Fruit fly (Drosophila melanogaster) whole organism: ENCODE measurements around the gene gdl.

Experiments used
- CG8478 ChIP-seq: fragments of >200 bp; optimal IDR thresholded peaks from 2 replicates; lab custom pipeline; 2018; ENCODE audit warnings: inconsistent platforms
- Dll ChIP-seq: fragments of >200 bp; optimal IDR thresholded peaks from 2 replicates; lab custom pipeline; 2017
- psq ChIP-seq: fragments of >200 bp; optimal IDR thresholded peaks from 2 replicates; lab custom pipeline; 2017
- usp ChIP-seq: fragments of >200 bp; optimal IDR thresholded peaks from 2 replicates; lab custom pipeline; 2017; ENCODE audit warnings: missing biosample characterization, missing genetic modification characterization, mixed read lengths

dm6 chr3L:15533402-15534129 is 24.3 kb downstream of the gdl start:
- TF ChIP-seq psq = no peak
- TF ChIP-seq CG8478 (lab: Kevin White, UChicago) = no peak
- no peak for TF ChIP-seq Dll (lab: Kevin White, UChicago)
- TF ChIP-seq usp (GFP tag; lab: Kevin White, UChicago) = no peak
